Fruit fly (Drosophila melanogaster) whole organism, embryonic: Measurements from ENCODE around the gene ph-p.

Experiments used
- Atf6 ChIP-seq: fragments of 200-800 bp; sonication (Bioruptor generic); IDR thresholded peaks from 2 replicates; pipeline ENCODE4 v1.3.6; 2022; ENCODE audit warnings: missing biosample characterization, missing genetic modification characterization
- Blimp-1 ChIP-seq: fragments of 200-800 bp; sonication (Bioruptor generic); optimal IDR thresholded peaks from 3 replicates; lab custom pipeline; 2018; ENCODE audit warnings: missing biosample characterization, missing genetic modification characterization, mild to moderate bottlenecking, moderate library complexity, missing genetic modification reagents
- CG10321 ChIP-seq: fragments of 200-800 bp; sonication (Bioruptor generic); IDR thresholded peaks from 2 replicates; pipeline ENCODE4 v1.3.6; 2022; ENCODE audit warnings: missing biosample characterization, missing genetic modification characterization
- CG12299 ChIP-seq: fragments of 200-800 bp; sonication (Bioruptor generic); optimal IDR thresholded peaks from 2 replicates; lab custom pipeline; 2018; ENCODE audit warnings: missing biosample characterization, mild to moderate bottlenecking, missing genetic modification characterization
- CG13296 ChIP-seq: fragments of 200-800 bp; sonication (Bioruptor generic); optimal IDR thresholded peaks from 3 replicates; lab custom pipeline; 2018; ENCODE audit warnings: missing biosample characterization, mild to moderate bottlenecking, missing genetic modification characterization
- CG16863 ChIP-seq: fragments of 200-800 bp; sonication (Bioruptor generic); optimal IDR thresholded peaks from 3 replicates; lab custom pipeline; 2016; ENCODE audit warnings: missing biosample characterization, missing genetic modification characterization
- CG17385 ChIP-seq: fragments of 200-800 bp; sonication (Bioruptor generic); optimal IDR thresholded peaks from 3 replicates; lab custom pipeline; 2018; ENCODE audit warnings: missing biosample characterization, mild to moderate bottlenecking, missing genetic modification characterization
- CG2129 ChIP-seq: fragments of 200-800 bp; sonication (Bioruptor generic); IDR thresholded peaks from 2 replicates; pipeline ENCODE4 v1.3.6; 2022; ENCODE audit warnings: missing biosample characterization, missing genetic modification characterization; ENCODE audit not compliant: partially characterized antibody
- CG2875 ChIP-seq: fragments of 200-800 bp; sonication (Bioruptor generic); optimal IDR thresholded peaks from 2 replicates; lab custom pipeline; 2017; ENCODE audit warnings: missing biosample characterization, mild to moderate bottlenecking, missing genetic modification characterization, missing genetic modification reagents
- CG30020 ChIP-seq: fragments of 200-800 bp; optimal IDR thresholded peaks from 2 replicates; lab custom pipeline; 2019; ENCODE audit warnings: missing biosample characterization, mild to moderate bottlenecking, missing genetic modification characterization, moderate library complexity
- CG31388 ChIP-seq: fragments of 200-800 bp; sonication (Bioruptor generic); optimal IDR thresholded peaks from 2 replicates; lab custom pipeline; 2016; ENCODE audit warnings: missing biosample characterization, missing genetic modification characterization
- CG32532 ChIP-seq: fragments of 200-800 bp; sonication (Bioruptor generic); IDR thresholded peaks from 2 replicates; pipeline ENCODE4 v1.3.6; 2022; ENCODE audit warnings: missing biosample characterization, missing genetic modification characterization
- CG3281 ChIP-seq: fragments of 200-800 bp; sonication (Bioruptor generic); optimal IDR thresholded peaks from 3 replicates; lab custom pipeline; 2017; ENCODE audit warnings: missing biosample characterization, mild to moderate bottlenecking, missing genetic modification characterization
- CG3407 ChIP-seq: fragments of 200-800 bp; sonication (Bioruptor generic); optimal IDR thresholded peaks from 2 replicates; lab custom pipeline; 2018; ENCODE audit warnings: missing biosample characterization, mild to moderate bottlenecking, missing genetic modification characterization
- CG6791 ChIP-seq: fragments of 200-800 bp; sonication (Bioruptor generic); IDR thresholded peaks from 3 replicates; pipeline ENCODE4 v1.3.6; 2022; ENCODE audit warnings: missing biosample characterization, missing genetic modification characterization; ENCODE audit not compliant: partially characterized antibody
- CG7357 ChIP-seq: fragments of 200-800 bp; sonication (Bioruptor generic); IDR thresholded peaks from 3 replicates; pipeline ENCODE4 v1.3.6; 2022; ENCODE audit warnings: missing biosample characterization, missing genetic modification characterization
- CG9437 ChIP-seq: fragments of 200-800 bp; sonication (Bioruptor generic); optimal IDR thresholded peaks from 2 replicates; lab custom pipeline; 2018; ENCODE audit warnings: missing biosample characterization, mild to moderate bottlenecking, missing genetic modification characterization
- CG9876 ChIP-seq: fragments of 200-800 bp; sonication (Bioruptor generic); optimal IDR thresholded peaks from 2 replicates; lab custom pipeline; 2016; ENCODE audit warnings: missing biosample characterization, missing genetic modification characterization
- Chrac-16 ChIP-seq: fragments of 200-800 bp; sonication (Bioruptor generic); optimal IDR thresholded peaks from 3 replicates; lab custom pipeline; 2016; ENCODE audit warnings: missing biosample characterization, missing genetic modification characterization
- Eip74EF ChIP-seq, 2 experiments: fragments of 200-800 bp in 1 of 2; fragments of >200 bp in 1 of 2; sonication (Bioruptor generic) in 1 of 2; optimal IDR thresholded peaks; 2 replicates each; lab custom pipeline; 2017 to 2019; ENCODE audit warnings: missing biosample characterization in 2 of 2, missing genetic modification characterization in 2 of 2, mild to moderate bottlenecking in 1 of 2, moderate library complexity in 1 of 2
- Fer3 ChIP-seq: fragments of 200-800 bp; sonication (Bioruptor generic); optimal IDR thresholded peaks from 2 replicates; lab custom pipeline; 2018; ENCODE audit warnings: missing biosample characterization, mild to moderate bottlenecking, missing genetic modification characterization, moderate library complexity
- Lhr ChIP-seq: fragments of 200-800 bp; sonication (Bioruptor generic); optimal IDR thresholded peaks from 3 replicates; lab custom pipeline; 2017; ENCODE audit warnings: mild to moderate bottlenecking, missing biosample characterization, missing genetic modification reagents, missing genetic modification characterization
- Lim3 ChIP-seq: fragments of 200-800 bp; sonication (Bioruptor generic); IDR thresholded peaks from 2 replicates; pipeline ENCODE4 v1.3.6; 2022; ENCODE audit warnings: missing biosample characterization, missing genetic modification characterization
- NfI ChIP-seq: fragments of 200-800 bp; sonication (Bioruptor generic); optimal IDR thresholded peaks from 3 replicates; lab custom pipeline; 2018; ENCODE audit warnings: missing biosample characterization, mild to moderate bottlenecking, missing genetic modification characterization, moderate library complexity
- Ravus ChIP-seq: fragments of 200-800 bp; sonication (Bioruptor generic); IDR thresholded peaks from 2 replicates; pipeline ENCODE4 v1.3.6; 2022; ENCODE audit warnings: missing biosample characterization, missing genetic modification characterization
- Sox100B ChIP-seq: fragments of 200-800 bp; sonication (Bioruptor generic); optimal IDR thresholded peaks from 3 replicates; lab custom pipeline; 2018; ENCODE audit warnings: missing biosample characterization, mild to moderate bottlenecking, missing genetic modification characterization
- Tbp ChIP-seq: fragments of >200 bp; optimal IDR thresholded peaks from 2 replicates; lab custom pipeline; 2018; ENCODE audit warnings: missing biosample characterization, missing genetic modification characterization
- bbx ChIP-seq: fragments of 200-800 bp; sonication (Bioruptor generic); IDR thresholded peaks from 2 replicates; pipeline ENCODE4 v1.3.6; 2022; ENCODE audit warnings: missing biosample characterization, missing genetic modification characterization; ENCODE audit not compliant: partially characterized antibody
- bowl ChIP-seq: fragments of 200-800 bp; sonication (Bioruptor generic); IDR thresholded peaks from 2 replicates; pipeline ENCODE4 v1.3.6; 2022; ENCODE audit warnings: missing biosample characterization, missing genetic modification characterization
- cato ChIP-seq: fragments of 200-800 bp; sonication (Bioruptor generic); optimal IDR thresholded peaks from 2 replicates; lab custom pipeline; 2016; ENCODE audit warnings: missing biosample characterization, missing genetic modification characterization, borderline replicate concordance
- chinmo ChIP-seq: fragments of 200-800 bp; sonication (Bioruptor generic); IDR thresholded peaks from 4 replicates; pipeline ENCODE4 v1.3.6; 2022; ENCODE audit warnings: missing biosample characterization, missing genetic modification characterization; ENCODE audit not compliant: partially characterized antibody
- chm ChIP-seq: fragments of 200-800 bp; sonication (Bioruptor generic); IDR thresholded peaks from 2 replicates; pipeline ENCODE4 v1.3.6; 2022; ENCODE audit warnings: missing biosample characterization, missing genetic modification characterization
- croc ChIP-seq: fragments of 200-800 bp; sonication (Bioruptor generic); conservative IDR thresholded peaks from 3 replicates; pipeline ENCODE4 v1.3.6; 2022; ENCODE audit warnings: missing biosample characterization, missing genetic modification characterization
- da ChIP-seq: fragments of 200-800 bp; sonication (Bioruptor generic); optimal IDR thresholded peaks from 2 replicates; lab custom pipeline; 2016; ENCODE audit warnings: missing biosample characterization, missing genetic modification characterization
- dysf ChIP-seq: fragments of 200-800 bp; sonication (Bioruptor generic); IDR thresholded peaks from 3 replicates; pipeline ENCODE4 v1.3.6; 2022; ENCODE audit warnings: missing biosample characterization, missing genetic modification characterization
- ftz-f1 ChIP-seq: fragments of 200-800 bp; sonication (Bioruptor generic); optimal IDR thresholded peaks from 2 replicates; lab custom pipeline; 2016; ENCODE audit warnings: missing biosample characterization, missing genetic modification characterization
- gro ChIP-seq: fragments of 200-800 bp; sonication (Bioruptor generic); optimal IDR thresholded peaks from 2 replicates; lab custom pipeline; 2016; ENCODE audit warnings: missing biosample characterization, missing genetic modification characterization
- lbe ChIP-seq: fragments of 200-800 bp; sonication (Bioruptor generic); optimal IDR thresholded peaks from 2 replicates; lab custom pipeline; 2016; ENCODE audit warnings: missing biosample characterization, mild to moderate bottlenecking, missing genetic modification characterization
- lola ChIP-seq, 3 experiments: fragments of >200 bp in 2 of 3; fragments of 200-800 bp in 1 of 3; sonication (Bioruptor generic) in 1 of 3; optimal IDR thresholded peaks; 2 replicates each; lab custom pipeline; 2017 to 2019; ENCODE audit warnings: missing biosample characterization in 3 of 3, missing genetic modification characterization in 3 of 3, mild to moderate bottlenecking in 1 of 3, moderate library complexity in 1 of 3
- maf-S ChIP-seq: fragments of 200-800 bp; sonication (Bioruptor generic); optimal IDR thresholded peaks from 2 replicates; lab custom pipeline; 2016; ENCODE audit warnings: missing biosample characterization, missing genetic modification characterization
- pb ChIP-seq: fragments of 200-800 bp; sonication (Bioruptor generic); optimal IDR thresholded peaks from 3 replicates; lab custom pipeline; 2016; ENCODE audit warnings: missing biosample characterization, missing genetic modification characterization
- pita ChIP-seq: fragments of 200-800 bp; sonication (Bioruptor generic); optimal IDR thresholded peaks from 2 replicates; lab custom pipeline; 2017; ENCODE audit warnings: missing biosample characterization, mild to moderate bottlenecking, missing genetic modification characterization
- pnt ChIP-seq: fragments of 200-800 bp; sonication (Bioruptor generic); optimal IDR thresholded peaks from 3 replicates; lab custom pipeline; 2016; ENCODE audit warnings: missing biosample characterization, missing genetic modification characterization
- run ChIP-seq: fragments of 200-800 bp; sonication (Bioruptor generic); optimal IDR thresholded peaks from 3 replicates; lab custom pipeline; 2018; ENCODE audit warnings: missing biosample characterization, mild to moderate bottlenecking, missing genetic modification characterization
- slp2 ChIP-seq: fragments of 200-800 bp; sonication (Bioruptor generic); optimal IDR thresholded peaks from 2 replicates; lab custom pipeline; 2016; ENCODE audit warnings: missing biosample characterization, missing genetic modification characterization
- vvl ChIP-seq: fragments of 200-800 bp; sonication (Bioruptor generic); IDR thresholded peaks from 2 replicates; pipeline ENCODE4 v1.3.6; 2022; ENCODE audit warnings: missing biosample characterization, missing genetic modification characterization
- wek ChIP-seq: fragments of 200-800 bp; sonication (Bioruptor generic); optimal IDR thresholded peaks from 3 replicates; lab custom pipeline; 2018; ENCODE audit warnings: missing biosample characterization, mild to moderate bottlenecking, missing genetic modification characterization, moderate library complexity
- z ChIP-seq: fragments of 200-800 bp; sonication (Bioruptor generic); IDR thresholded peaks from 3 replicates; pipeline ENCODE4 v1.3.6; 2022; ENCODE audit warnings: missing biosample characterization, missing genetic modification characterization

Gene ph-p

dm6 chrX:2123965-2124688 lies 14.0 kb downstream of the ph-p start (continued):
- TF ChIP-seq CG13296 = peak; percentile 98
- TF ChIP-seq CG9437 (GFP tag; lab: Kevin White, UChicago) = peak; percentile 96
- TF ChIP-seq Tbp (GFP tag; lab: Kevin White, UChicago) = no peak
- TF ChIP-seq z (GFP tag; lab: Robert Waterston, UW) = no peak
- TF ChIP-seq ftz-f1 (GFP tag; lab: Kevin White, UChicago) = no peak
- TF ChIP-seq CG7357 (GFP tag; lab: Robert Waterston, UW) = peak; percentile 90
- peak; percentile 95 for TF ChIP-seq run (tag; lab: Kevin White, UChicago)
- peak; percentile 94 for TF ChIP-seq croc (GFP tag; lab: Robert Waterston, UW)
- peak; percentile 93 for TF ChIP-seq CG32532 (GFP tag; lab: Robert Waterston, UW)
- no peak for TF ChIP-seq CG2129 (GFP tag; lab: Robert Waterston, UW)
- peak; percentile 100 for TF ChIP-seq Sox100B (GFP tag; lab: Kevin White, UChicago)
- peak; percentile 59; the same call in 1 of the 2 replicates for TF ChIP-seq CG10321 (GFP tag; lab: Robert Waterston, UW)
- TF ChIP-seq pb (GFP tag; lab: Kevin White, UChicago) = peak; percentile 72
- peak; percentile 99 for TF ChIP-seq CG3281 (GFP tag; lab: Kevin White, UChicago)
- TF ChIP-seq wek (GFP tag; lab: Kevin White, UChicago) = peak; percentile 74
- TF ChIP-seq CG16863 (GFP tag; lab: Kevin White, UChicago) = peak; percentile 84
- peak; percentile 86 for TF ChIP-seq pnt (GFP tag; lab: Kevin White, UChicago)
- peak; percentile 10 for TF ChIP-seq gro (GFP tag; lab: Kevin White, UChicago)
- peak; percentile 59 for TF ChIP-seq maf-S
- TF ChIP-seq NfI (GFP tag; lab: Kevin White, UChicago) = peak; percentile 98
- TF ChIP-seq bbx (GFP tag; lab: Robert Waterston, UW) = no peak
- peak; percentile 81 for TF ChIP-seq Lim3 (GFP tag; lab: Robert Waterston, UW)
- peak; percentile 64; the same call in 1 of the 2 replicates for TF ChIP-seq Atf6
- TF ChIP-seq Blimp-1 (GFP tag; lab: Kevin White, UChicago) = peak; percentile 95
- peak; percentile 67; the same call in 1 of the 2 replicates for TF ChIP-seq bowl (GFP tag; lab: Robert Waterston, UW)
- peak; percentile 63 for TF ChIP-seq lbe (GFP tag; lab: Kevin White, UChicago)
- peak; percentile 81 for TF ChIP-seq cato (GFP tag; lab: Kevin White, UChicago)
- TF ChIP-seq slp2 (GFP tag; lab: Kevin White, UChicago) = peak; percentile 89
- no peak for TF ChIP-seq chinmo (GFP tag; lab: Robert Waterston, UW)
- peak; percentile 94 for TF ChIP-seq CG3407 (GFP tag; lab: Kevin White, UChicago)
- TF ChIP-seq da (GFP tag; lab: Kevin White, UChicago) = no peak
- peak; percentile 94 for TF ChIP-seq Fer3 (tag; lab: Kevin White, UChicago)
- TF ChIP-seq Ravus (GFP tag; lab: Robert Waterston, UW) = peak; percentile 84
- peak in 1 of 3 experiments; percentile 99 for TF ChIP-seq lola (GFP tag; optimal IDR thresholded peaks at IDR 0.05; lab: Kevin White, UChicago)
- peak; percentile 66 for TF ChIP-seq CG9876 (GFP tag; lab: Kevin White, UChicago)
- TF ChIP-seq Eip74EF (GFP tag; optimal IDR thresholded peaks at IDR 0.05; lab: Kevin White, UChicago) = peak in 1 of 2 experiments; percentile 95
- peak; percentile 97 for TF ChIP-seq CG2875 (GFP tag; lab: Kevin White, UChicago)
- peak; percentile 91 for TF ChIP-seq CG30020
- TF ChIP-seq chm = peak; percentile 69; the same call in 1 of the 2 replicates
- TF ChIP-seq dysf (GFP tag; lab: Robert Waterston, UW) = peak; percentile 96
- peak; percentile 94 for TF ChIP-seq CG12299 (tag; lab: Kevin White, UChicago)
- peak; percentile 69 for TF ChIP-seq Lhr
- no peak for TF ChIP-seq pita (GFP tag; lab: Kevin White, UChicago)
- 0 out of 3 replicates have a peak, but pooled peaks have one; percentile 38 for TF ChIP-seq CG6791 (GFP tag; lab: Robert Waterston, UW)
- TF ChIP-seq CG17385 (GFP tag; lab: Kevin White, UChicago) = peak; percentile 96
- TF ChIP-seq Chrac-16 (GFP tag; lab: Kevin White, UChicago) = peak; percentile 92
- TF ChIP-seq vvl (GFP tag; lab: Robert Waterston, UW) = peak; percentile 90
- peak; percentile 90 for TF ChIP-seq CG31388 (GFP tag; lab: Kevin White, UChicago)
